Worm (Caenorhabditis elegans) whole organism, mixed stage, embryonic: ENCODE data around the gene anoh-2.

ENCODE experiments used
- M03D4.4 ChIP-seq: sonication (generic microtip); optimal IDR thresholded peaks from 2 replicates; lab custom pipeline; 2017; ENCODE audit warnings: mild to moderate bottlenecking, missing genetic modification characterization, missing compliant biosample characterization
- bed-3 ChIP-seq: fragments of 200-800 bp; sonication (Bioruptor generic); optimal IDR thresholded peaks from 3 replicates; lab custom pipeline; 2018; ENCODE audit warnings: mild to moderate bottlenecking, missing genetic modification characterization, moderate library complexity, missing compliant biosample characterization
- blmp-1 ChIP-seq: fragments of 150-350 bp; optimal IDR thresholded peaks from 2 replicates; lab custom pipeline; 2014; ENCODE audit warnings: missing biosample characterization, missing genetic modification characterization
- ceh-39 ChIP-seq: fragments of 150-350 bp; optimal IDR thresholded peaks from 2 replicates; lab custom pipeline; 2014; ENCODE audit warnings: missing biosample characterization, missing genetic modification characterization
- ceh-43 ChIP-seq: fragments of 200-800 bp; sonication (Bioruptor generic); optimal IDR thresholded peaks from 2 replicates; lab custom pipeline; 2018; ENCODE audit warnings: mild to moderate bottlenecking, missing genetic modification characterization, moderate library complexity, missing compliant biosample characterization
- ceh-83 ChIP-seq: fragments of 200-800 bp; sonication (Bioruptor generic); optimal IDR thresholded peaks from 2 replicates; lab custom pipeline; 2018; ENCODE audit warnings: mild to moderate bottlenecking, missing genetic modification characterization, missing compliant biosample characterization
- ces-1 ChIP-seq: fragments of 150-350 bp; optimal IDR thresholded peaks from 2 replicates; lab custom pipeline; 2014; ENCODE audit warnings: missing biosample characterization, missing genetic modification reagents, missing genetic modification characterization
- cnd-1 ChIP-seq: fragments of 200-800 bp; sonication (Bioruptor generic); optimal IDR thresholded peaks from 2 replicates; lab custom pipeline; 2018; ENCODE audit warnings: mild to moderate bottlenecking, missing genetic modification characterization, missing compliant biosample characterization
- drap-1 ChIP-seq: fragments of 200-800 bp; sonication (Bioruptor generic); optimal IDR thresholded peaks from 3 replicates; lab custom pipeline; 2018; ENCODE audit warnings: mild to moderate bottlenecking, missing genetic modification characterization, missing compliant biosample characterization
- elt-1 ChIP-seq: sonication (generic microtip); optimal IDR thresholded peaks from 2 replicates; lab custom pipeline; 2017; ENCODE audit warnings: missing genetic modification characterization, mild to moderate bottlenecking, missing compliant biosample characterization, antibody characterized with exemption, moderate library complexity, borderline replicate concordance; ENCODE audit not compliant: insufficient read depth
- elt-3 ChIP-seq: fragments of 150-350 bp; optimal IDR thresholded peaks from 2 replicates; lab custom pipeline; 2014; ENCODE audit warnings: missing biosample characterization, missing genetic modification characterization
- flh-1 ChIP-seq: fragments of 200-800 bp; sonication (Bioruptor generic); optimal IDR thresholded peaks from 2 replicates; lab custom pipeline; 2018; ENCODE audit warnings: mild to moderate bottlenecking, missing genetic modification characterization, moderate library complexity, missing compliant biosample characterization
- ham-2 ChIP-seq: fragments of 200-800 bp; sonication (Bioruptor generic); optimal IDR thresholded peaks from 2 replicates; lab custom pipeline; 2018; ENCODE audit warnings: mild to moderate bottlenecking, missing genetic modification characterization, missing compliant biosample characterization
- hlh-1 ChIP-seq: fragments of 150-350 bp; optimal IDR thresholded peaks from 2 replicates; lab custom pipeline; 2014; ENCODE audit warnings: missing biosample characterization, missing genetic modification reagents, missing genetic modification characterization
- lin-13 ChIP-seq: fragments of 150-350 bp; optimal IDR thresholded peaks from 2 replicates; lab custom pipeline; 2014; ENCODE audit warnings: missing biosample characterization, missing genetic modification characterization
- lin-32 ChIP-seq: fragments of 200-800 bp; sonication (Bioruptor generic); optimal IDR thresholded peaks from 2 replicates; lab custom pipeline; 2018; ENCODE audit warnings: mild to moderate bottlenecking, missing genetic modification characterization, missing compliant biosample characterization
- lsy-2 ChIP-seq: fragments of 150-350 bp; optimal IDR thresholded peaks from 2 replicates; lab custom pipeline; 2014; ENCODE audit warnings: missing biosample characterization, missing genetic modification characterization
- mab-5 ChIP-seq: fragments of 150-350 bp; optimal IDR thresholded peaks from 2 replicates; lab custom pipeline; 2014; ENCODE audit warnings: missing biosample characterization, missing genetic modification characterization
- mep-1 ChIP-seq: fragments of 150-350 bp; optimal IDR thresholded peaks from 2 replicates; lab custom pipeline; 2017; ENCODE audit warnings: missing biosample characterization, missing genetic modification reagents, missing genetic modification characterization, inconsistent platforms
- mls-2 ChIP-seq: sonication (generic microtip); optimal IDR thresholded peaks from 2 replicates; lab custom pipeline; 2016; ENCODE audit warnings: mild to moderate bottlenecking, missing genetic modification characterization, moderate library complexity, missing compliant biosample characterization
- nhr-12 ChIP-seq: fragments of 150-350 bp; optimal IDR thresholded peaks from 2 replicates; lab custom pipeline; 2014; ENCODE audit warnings: missing biosample characterization, missing genetic modification characterization
- nhr-2 ChIP-seq: fragments of 150-350 bp; optimal IDR thresholded peaks from 2 replicates; lab custom pipeline; 2014; ENCODE audit warnings: missing biosample characterization, missing genetic modification characterization
- nhr-237 ChIP-seq: fragments of 150-350 bp; optimal IDR thresholded peaks from 2 replicates; lab custom pipeline; 2014; ENCODE audit warnings: missing biosample characterization, missing genetic modification characterization
- nhr-28 ChIP-seq: fragments of 150-350 bp; optimal IDR thresholded peaks from 2 replicates; lab custom pipeline; 2014; ENCODE audit warnings: missing biosample characterization, missing genetic modification characterization
- nhr-76 ChIP-seq: sonication (generic microtip); optimal IDR thresholded peaks from 2 replicates; lab custom pipeline; 2017; ENCODE audit warnings: missing biosample characterization, missing genetic modification characterization
- pha-4 ChIP-seq: fragments of 150-350 bp; optimal IDR thresholded peaks from 2 replicates; lab custom pipeline; 2018; ENCODE audit warnings: missing biosample characterization, missing genetic modification reagents, missing genetic modification characterization
- snpc-4 ChIP-seq: fragments of 150-350 bp; optimal IDR thresholded peaks from 2 replicates; lab custom pipeline; 2014; ENCODE audit warnings: missing biosample characterization, missing genetic modification characterization
- sptf-1 ChIP-seq: sonication (generic microtip); optimal IDR thresholded peaks from 2 replicates; lab custom pipeline; 2017; ENCODE audit warnings: mild to moderate bottlenecking, missing genetic modification characterization, moderate library complexity, missing compliant biosample characterization
- tbx-8 ChIP-seq: fragments of 200-800 bp; sonication (Bioruptor generic); optimal IDR thresholded peaks from 2 replicates; lab custom pipeline; 2018; ENCODE audit warnings: mild to moderate bottlenecking, missing genetic modification characterization, moderate library complexity, missing compliant biosample characterization
- unc-120 ChIP-seq: sonication (generic microtip); optimal IDR thresholded peaks from 2 replicates; lab custom pipeline; 2017; ENCODE audit warnings: missing genetic modification characterization, missing compliant biosample characterization; ENCODE audit not compliant: poor library complexity, severe bottlenecking
- unc-62 ChIP-seq: fragments of 150-350 bp; optimal IDR thresholded peaks from 2 replicates; lab custom pipeline; 2014; ENCODE audit warnings: missing biosample characterization, missing genetic modification reagents, missing genetic modification characterization
- zip-8 ChIP-seq: fragments of 150-350 bp; optimal IDR thresholded peaks from 2 replicates; lab custom pipeline; 2014; ENCODE audit warnings: missing biosample characterization, missing genetic modification characterization
- ztf-11 ChIP-seq: fragments of 150-350 bp; optimal IDR thresholded peaks from 2 replicates; lab custom pipeline; 2014; ENCODE audit warnings: missing biosample characterization, missing genetic modification characterization

The anoh-2 gene

DNA sequence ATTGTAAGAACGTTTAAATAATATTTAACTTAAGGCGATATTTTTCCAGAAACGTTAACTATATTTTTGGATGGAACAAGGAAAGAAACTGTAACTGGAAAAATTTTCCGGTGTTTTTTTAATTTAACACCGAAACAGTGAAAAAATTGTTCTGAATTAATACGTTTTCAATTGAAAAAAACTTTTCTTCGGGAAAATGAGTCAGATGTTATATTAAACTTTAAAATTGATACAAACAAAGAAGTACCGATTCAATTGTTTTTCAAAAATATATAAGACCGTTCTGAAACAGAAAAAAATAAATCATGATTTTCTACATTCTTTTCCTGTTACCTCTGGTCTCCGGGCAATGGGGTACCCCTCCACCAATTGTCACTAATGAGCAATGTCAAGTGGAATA lies 23.3 kb upstream of the anoh-2 start, which contains the start of gene ule-2:
Gene ule-2, plus strand, starts transcription at position 301 of the 400 bp plus-strand sequence.
- TF ChIP-seq blmp-1 (tag; lab: Kevin White, UChicago) (no peak), ceh-43 (GFP tag; lab: Kevin White, UChicago) (no peak), nhr-2 (tag; lab: Kevin White, UChicago) (no peak), ham-2 (GFP tag; lab: Kevin White, UChicago) (no peak), pha-4 (no peak), M03D4.4 (no peak), elt-3 (tag; lab: Kevin White, UChicago) (no peak), zip-8 (tag; lab: Kevin White, UChicago) (no peak), ztf-11 (tag; lab: Kevin White, UChicago) (no peak), sptf-1 (tag; lab: Kevin White, UChicago) (no peak), drap-1 (GFP tag; lab: Kevin White, UChicago) (no peak), snpc-4 (tag; lab: Kevin White, UChicago) (no peak)

ce11 chrIV:14637413-14637812 lies 20.7 kb upstream of the anoh-2 start, which contains the start of gene srlf-27:
srlf-27 (plus strand) TSS chrIV:14637713.
- TF ChIP-seq elt-1 (no peak), pha-4 (no peak), blmp-1 (tag; lab: Kevin White, UChicago) (no peak), lin-32 (no peak), ztf-11 (tag; lab: Kevin White, UChicago) (no peak), ceh-39 (tag; lab: Kevin White, UChicago) (no peak), unc-120 (tag; lab: Kevin White, UChicago) (no peak), bed-3 (GFP tag; lab: Kevin White, UChicago) (no peak), flh-1 (GFP tag; lab: Kevin White, UChicago) (no peak)
- TF ChIP-seq, all 35 proteins: peak for 0

DNA sequence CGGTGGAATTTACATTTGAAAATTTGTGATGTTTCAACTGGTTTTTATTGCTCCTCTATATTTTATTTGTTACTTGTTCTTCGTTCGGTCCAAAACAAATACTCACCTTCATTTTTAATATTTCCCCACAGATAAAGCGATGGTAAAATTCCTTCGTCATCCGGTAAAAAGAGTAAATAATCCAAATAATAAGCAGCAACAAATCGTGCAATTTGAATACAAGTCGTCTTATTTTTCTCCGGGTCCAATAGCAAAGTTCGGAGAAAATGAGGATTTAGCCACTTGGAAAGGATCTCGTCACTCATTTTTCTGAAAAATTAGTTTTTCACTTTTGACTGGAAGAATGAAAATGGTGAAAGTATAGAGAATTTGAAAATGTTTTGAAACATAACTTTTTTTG lies 5.0 kb upstream of the anoh-2 start, which contains the start of gene talp-3:
Gene talp-3, minus strand, starts transcription at position 315 of the 400 bp plus-strand sequence.
- TF ChIP-seq lin-32 (no peak), ceh-43 (GFP tag; lab: Kevin White, UChicago) (no peak), lsy-2 (tag; lab: Kevin White, UChicago) (no peak), mep-1 (tag; lab: Kevin White, UChicago) (no peak), cnd-1 (no peak), pha-4 (no peak), drap-1 (GFP tag; lab: Kevin White, UChicago) (no peak), elt-1 (no peak), unc-120 (tag; lab: Kevin White, UChicago) (no peak), unc-62 (GFP tag; lab: Kevin White, UChicago) (no peak), sptf-1 (tag; lab: Kevin White, UChicago) (no peak), mab-5 (no peak), ceh-39 (tag; lab: Kevin White, UChicago) (no peak), hlh-1 (tag; lab: Kevin White, UChicago) (no peak)

ce11 chrIV:14656573-14657129 lies 1.5 kb upstream of the anoh-2 start, which contains the start of gene Y57G11C.33:
Y57G11C.33 (plus strand) TSS chrIV:14657079.
- TF ChIP-seq ztf-11 (tag; lab: Kevin White, UChicago) (no peak), bed-3 (GFP tag; lab: Kevin White, UChicago) (no peak), lsy-2 (tag; lab: Kevin White, UChicago) (peak; percentile 90), flh-1 (GFP tag; lab: Kevin White, UChicago) (no peak), ceh-83 (GFP tag; lab: Kevin White, UChicago) (no peak), ham-2 (GFP tag; lab: Kevin White, UChicago) (no peak), mep-1 (tag; lab: Kevin White, UChicago) (peak; percentile 46), ceh-43 (GFP tag; lab: Kevin White, UChicago) (no peak), unc-120 (tag; lab: Kevin White, UChicago) (no peak), nhr-2 (tag; lab: Kevin White, UChicago) (no peak), ces-1 (GFP tag; lab: Kevin White, UChicago) (peak; percentile 49), lin-32 (no peak), nhr-237 (tag; lab: Kevin White, UChicago) (no peak), snpc-4 (tag; lab: Kevin White, UChicago) (no peak), lin-13 (tag; lab: Kevin White, UChicago) (peak; percentile 3)

- TF ChIP-seq unc-62 (GFP tag; lab: Kevin White, UChicago) = no peak
- no peak for TF ChIP-seq cnd-1
- TF ChIP-seq mls-2 (tag; lab: Kevin White, UChicago) = no peak
- TF ChIP-seq nhr-28 (tag; lab: Kevin White, UChicago) = no peak
- TF ChIP-seq flh-1 (GFP tag; lab: Kevin White, UChicago) = no peak
- TF ChIP-seq snpc-4 (tag; lab: Kevin White, UChicago) = no peak
- no peak for TF ChIP-seq blmp-1 (tag; lab: Kevin White, UChicago)
- TF ChIP-seq nhr-12 = no peak
- TF ChIP-seq unc-120 (tag; lab: Kevin White, UChicago) = no peak
- no peak for TF ChIP-seq drap-1 (GFP tag; lab: Kevin White, UChicago)
- no peak for TF ChIP-seq tbx-8 (GFP tag; lab: Kevin White, UChicago)
- TF ChIP-seq ham-2 (GFP tag; lab: Kevin White, UChicago) = no peak
- TF ChIP-seq elt-3 (tag; lab: Kevin White, UChicago) = no peak
- no peak for TF ChIP-seq pha-4
- no peak for TF ChIP-seq zip-8 (tag; lab: Kevin White, UChicago)
- TF ChIP-seq nhr-76 = no peak
- TF ChIP-seq ceh-83 (GFP tag; lab: Kevin White, UChicago) = no peak
- no peak for TF ChIP-seq lin-32
Measured at ce11 chrIV:14658927-14659326, 819 bp downstream of the anoh-2 start.
